Worm (Caenorhabditis elegans) whole organism, late embryonic: ENCODE results near the gene R01E6.7.

Source experiments
- F13H6.1 ChIP-seq: sonication (generic microtip); optimal IDR thresholded peaks from 2 replicates; lab custom pipeline; 2016; ENCODE audit warnings: missing genetic modification characterization, missing compliant biosample characterization
- ama-1 ChIP-seq: fragments of 150-350 bp; optimal IDR thresholded peaks from 2 replicates; lab custom pipeline; 2014
- pha-4 ChIP-seq: fragments of 150-350 bp; optimal IDR thresholded peaks from 2 replicates; lab custom pipeline; 2018; ENCODE audit warnings: missing biosample characterization, missing genetic modification reagents, missing genetic modification characterization
- rnt-1 ChIP-seq: sonication (generic microtip); optimal IDR thresholded peaks from 2 replicates; lab custom pipeline; 2016; ENCODE audit warnings: missing genetic modification characterization, missing compliant biosample characterization

DNA sequence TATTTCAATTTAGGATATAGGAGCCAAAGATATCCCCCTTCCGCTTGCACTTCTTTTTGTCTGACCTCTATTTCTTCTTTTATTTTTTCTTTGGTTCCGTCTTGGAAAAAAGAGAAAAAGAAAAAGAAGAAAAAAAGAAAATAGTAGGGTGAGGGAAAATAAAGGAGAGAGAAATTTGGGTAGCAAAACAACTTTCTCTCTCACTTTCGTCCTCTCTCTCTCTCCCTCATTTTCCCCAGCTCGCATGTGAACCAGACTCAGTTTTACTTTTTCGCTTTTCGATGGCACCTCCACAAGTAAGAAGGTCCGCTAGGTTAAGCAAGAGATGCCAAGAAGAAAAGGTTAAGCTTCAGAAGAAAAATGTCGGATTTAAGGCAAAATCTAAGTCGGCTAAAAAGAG lies 27.0 kb downstream of the R01E6.7 start:
- TF ChIP-seq rnt-1 (tag; lab: Kevin White, UChicago) (no peak), pha-4 (tag; lab: Kevin White, UChicago) (no peak), F13H6.1 (tag; lab: Kevin White, UChicago) (no peak), ama-1 (lab: Kevin White, UChicago) (no peak)
